Worm (Caenorhabditis elegans) whole organism, L2 larva: ENCODE measurements around the gene F49C12.15.

Experiments
- ama-1 ChIP-seq: fragments of 150-350 bp; optimal IDR thresholded peaks from 2 replicates; lab custom pipeline; 2018; ENCODE audit warnings: inconsistent platforms
- ceh-82 ChIP-seq: fragments of 150-350 bp; optimal IDR thresholded peaks from 2 replicates; lab custom pipeline; 2014; ENCODE audit warnings: missing biosample characterization, missing genetic modification characterization
- lin-13 ChIP-seq: fragments of 150-350 bp; optimal IDR thresholded peaks from 2 replicates; lab custom pipeline; 2014; ENCODE audit warnings: missing biosample characterization, missing genetic modification reagents, missing genetic modification characterization
- peb-1 ChIP-seq: fragments of 150-350 bp; optimal IDR thresholded peaks from 2 replicates; lab custom pipeline; 2014; ENCODE audit warnings: missing biosample characterization, missing genetic modification characterization
- snpc-4 ChIP-seq: fragments of 150-350 bp; optimal IDR thresholded peaks from 2 replicates; lab custom pipeline; 2014; ENCODE audit warnings: missing biosample characterization, missing genetic modification characterization
- zag-1 ChIP-seq: fragments of 150-350 bp; optimal IDR thresholded peaks from 2 replicates; lab custom pipeline; 2014; ENCODE audit warnings: missing biosample characterization, missing genetic modification characterization

- no peak for TF ChIP-seq zag-1 (tag; lab: Kevin White, UChicago)
- TF ChIP-seq peb-1 (tag; lab: Kevin White, UChicago), result no peak
- TF ChIP-seq snpc-4, result no peak
- TF ChIP-seq ama-1, result no peak
- no peak for TF ChIP-seq ceh-82 (tag; lab: Kevin White, UChicago)
- TF ChIP-seq lin-13, result no peak
Measured at ce11 chrIV:9321039-9321851, 3.0 kb upstream of the F49C12.15 start, which contains the start of the genes F49C12.12 and vha-17.
